Fruit fly (Drosophila melanogaster) whole organism, prepupa: ENCODE data around the gene CG4325.

ENCODE experiments used
- Blimp-1 ChIP-seq: fragments of 200-800 bp; sonication (Bioruptor generic); optimal IDR thresholded peaks from 3 replicates; lab custom pipeline; 2017; ENCODE audit warnings: missing biosample characterization, missing genetic modification characterization, mild to moderate bottlenecking, moderate library complexity, missing genetic modification reagents
- CG10631 ChIP-seq: fragments of 200-800 bp; sonication (Bioruptor generic); optimal IDR thresholded peaks from 2 replicates; lab custom pipeline; 2016; ENCODE audit warnings: missing biosample characterization, missing genetic modification characterization
- CG11762 ChIP-seq: fragments of 200-800 bp; sonication (Bioruptor generic); optimal IDR thresholded peaks from 3 replicates; lab custom pipeline; 2016; ENCODE audit warnings: missing biosample characterization, missing genetic modification characterization; ENCODE audit not compliant: insufficient read depth
- CG15336 ChIP-seq: fragments of 200-800 bp; sonication (Bioruptor generic); IDR thresholded peaks from 2 replicates; pipeline ENCODE4 v1.3.6; 2022; ENCODE audit warnings: missing biosample characterization, missing genetic modification characterization
- CG1621 ChIP-seq: fragments of 200-800 bp; sonication (Bioruptor generic); optimal IDR thresholded peaks from 3 replicates; lab custom pipeline; 2018; ENCODE audit warnings: missing biosample characterization, mild to moderate bottlenecking, missing genetic modification characterization
- CG16779 ChIP-seq: fragments of 200-800 bp; sonication (Bioruptor generic); optimal IDR thresholded peaks from 3 replicates; lab custom pipeline; 2017; ENCODE audit warnings: missing biosample characterization, mild to moderate bottlenecking, missing genetic modification characterization
- CG3032 ChIP-seq: fragments of 200-800 bp; optimal IDR thresholded peaks from 2 replicates; lab custom pipeline; 2019; ENCODE audit warnings: missing biosample characterization, mild to moderate bottlenecking, missing genetic modification characterization, moderate library complexity
- CG31627 ChIP-seq: fragments of 200-800 bp; sonication (Bioruptor generic); optimal IDR thresholded peaks from 3 replicates; lab custom pipeline; 2016; ENCODE audit warnings: missing biosample characterization, missing genetic modification characterization
- CG34406 ChIP-seq: fragments of 200-800 bp; sonication (Bioruptor generic); optimal IDR thresholded peaks from 3 replicates; lab custom pipeline; 2016; ENCODE audit warnings: missing biosample characterization, missing genetic modification characterization
- CG3919 ChIP-seq: fragments of 200-800 bp; sonication (Bioruptor generic); optimal IDR thresholded peaks from 3 replicates; lab custom pipeline; 2016; ENCODE audit warnings: missing biosample characterization, missing genetic modification characterization
- CG6163 ChIP-seq: fragments of 200-800 bp; sonication (Bioruptor generic); IDR thresholded peaks from 3 replicates; pipeline ENCODE4 v1.3.6; 2022; ENCODE audit warnings: missing biosample characterization, missing genetic modification characterization
- CG6276 ChIP-seq: fragments of 200-800 bp; sonication (Bioruptor generic); optimal IDR thresholded peaks from 2 replicates; lab custom pipeline; 2017; ENCODE audit warnings: missing biosample characterization, mild to moderate bottlenecking, missing genetic modification characterization
- CG6808 ChIP-seq: fragments of 200-800 bp; sonication (Bioruptor generic); optimal IDR thresholded peaks from 3 replicates; lab custom pipeline; 2017; ENCODE audit warnings: missing biosample characterization, missing genetic modification characterization, mild to moderate bottlenecking, moderate library complexity, missing genetic modification reagents
- CG6854 ChIP-seq: fragments of 200-800 bp; sonication (Bioruptor generic); optimal IDR thresholded peaks from 2 replicates; lab custom pipeline; 2017; ENCODE audit warnings: missing biosample characterization, mild to moderate bottlenecking, missing genetic modification characterization
- CG7368 ChIP-seq: fragments of 200-800 bp; sonication (Bioruptor generic); optimal IDR thresholded peaks from 3 replicates; lab custom pipeline; 2016; ENCODE audit warnings: missing biosample characterization, missing genetic modification characterization
- CG8119 ChIP-seq: fragments of 200-800 bp; sonication (Bioruptor generic); IDR thresholded peaks from 3 replicates; pipeline ENCODE4 v1.3.6; 2022; ENCODE audit warnings: missing biosample characterization, missing genetic modification characterization
- CG8632 ChIP-seq: fragments of 200-800 bp; sonication (Bioruptor generic); optimal IDR thresholded peaks from 3 replicates; lab custom pipeline; 2016; ENCODE audit warnings: missing biosample characterization, missing genetic modification characterization
- CG9139 ChIP-seq: fragments of 200-800 bp; sonication (Bioruptor generic); optimal IDR thresholded peaks from 3 replicates; lab custom pipeline; 2017; ENCODE audit warnings: missing biosample characterization, mild to moderate bottlenecking, missing genetic modification characterization
- Eip78C ChIP-seq: fragments of 200-800 bp; sonication (Bioruptor generic); peaks from one replicate; lab custom pipeline; 2016; ENCODE audit warnings: missing biosample characterization, missing genetic modification characterization
- Eip93F ChIP-seq: fragments of 200-800 bp; sonication (Bioruptor generic); optimal IDR thresholded peaks from 2 replicates; lab custom pipeline; 2016; ENCODE audit warnings: missing biosample characterization, mild to moderate bottlenecking, missing genetic modification characterization
- Ets21C ChIP-seq: fragments of 200-800 bp; sonication (Bioruptor generic); optimal IDR thresholded peaks from 3 replicates; lab custom pipeline; 2016; ENCODE audit warnings: missing biosample characterization, missing genetic modification characterization
- Ets96B ChIP-seq: fragments of 200-800 bp; optimal IDR thresholded peaks from 2 replicates; lab custom pipeline; 2019; ENCODE audit warnings: missing biosample characterization, mild to moderate bottlenecking, missing genetic modification characterization, moderate library complexity
- Hr38 ChIP-seq: sonication (Bioruptor generic); optimal IDR thresholded peaks from 2 replicates; lab custom pipeline; 2016; ENCODE audit warnings: missing biosample characterization, missing genetic modification characterization
- Hr39 ChIP-seq: fragments of 200-800 bp; sonication (Bioruptor generic); optimal IDR thresholded peaks from 2 replicates; lab custom pipeline; 2016; ENCODE audit warnings: missing biosample characterization, missing genetic modification characterization
- Hr4 ChIP-seq: fragments of 200-800 bp; sonication (Bioruptor generic); optimal IDR thresholded peaks from 3 replicates; lab custom pipeline; 2016; ENCODE audit warnings: missing biosample characterization, missing genetic modification characterization
- Lpt ChIP-seq: fragments of 200-800 bp; sonication (Bioruptor generic); optimal IDR thresholded peaks from 3 replicates; lab custom pipeline; 2016; ENCODE audit warnings: missing biosample characterization, missing genetic modification characterization
- Met ChIP-seq: fragments of 200-800 bp; sonication (Bioruptor generic); optimal IDR thresholded peaks from 3 replicates; lab custom pipeline; 2016; ENCODE audit warnings: missing biosample characterization, missing genetic modification characterization
- OdsH ChIP-seq: fragments of 200-800 bp; sonication (Bioruptor generic); optimal IDR thresholded peaks from 3 replicates; lab custom pipeline; 2016; ENCODE audit warnings: missing biosample characterization, missing genetic modification characterization
- Smox ChIP-seq: fragments of 200-800 bp; sonication (Bioruptor generic); optimal IDR thresholded peaks from 3 replicates; lab custom pipeline; 2016; ENCODE audit warnings: missing biosample characterization, missing genetic modification characterization
- Sox102F ChIP-seq: fragments of 200-800 bp; sonication (Bioruptor generic); optimal IDR thresholded peaks from 2 replicates; lab custom pipeline; 2016; ENCODE audit warnings: missing biosample characterization, mild to moderate bottlenecking, missing genetic modification characterization
- Sox15 ChIP-seq: fragments of 200-800 bp; sonication (Bioruptor generic); optimal IDR thresholded peaks from 3 replicates; lab custom pipeline; 2016; ENCODE audit warnings: missing biosample characterization, missing genetic modification characterization
- achi ChIP-seq: fragments of 200-800 bp; sonication (Bioruptor generic); optimal IDR thresholded peaks from 3 replicates; lab custom pipeline; 2016; ENCODE audit warnings: missing biosample characterization, missing genetic modification characterization
- acj6 ChIP-seq: fragments of 200-800 bp; sonication (Bioruptor generic); optimal IDR thresholded peaks from 3 replicates; lab custom pipeline; 2016; ENCODE audit warnings: missing biosample characterization, missing genetic modification characterization
- cyc ChIP-seq: fragments of 200-800 bp; sonication (Bioruptor generic); optimal IDR thresholded peaks from 3 replicates; lab custom pipeline; 2016; ENCODE audit warnings: missing biosample characterization, missing genetic modification characterization
- dsx ChIP-seq: fragments of 200-800 bp; optimal IDR thresholded peaks from 3 replicates; lab custom pipeline; 2019; ENCODE audit warnings: missing biosample characterization, mild to moderate bottlenecking, missing genetic modification characterization, moderate library complexity; ENCODE audit not compliant: poor library complexity, severe bottlenecking
- eg ChIP-seq: fragments of 200-800 bp; sonication (Bioruptor generic); IDR thresholded peaks from 3 replicates; pipeline ENCODE4 v1.3.6; 2022; ENCODE audit warnings: missing biosample characterization, missing genetic modification characterization
- esn ChIP-seq: fragments of 200-800 bp; sonication (Bioruptor generic); optimal IDR thresholded peaks from 2 replicates; lab custom pipeline; 2016; ENCODE audit warnings: missing biosample characterization, mild to moderate bottlenecking, missing genetic modification characterization, moderate library complexity
- fd59A ChIP-seq: fragments of 200-800 bp; sonication (Bioruptor generic); optimal IDR thresholded peaks from 2 replicates; lab custom pipeline; 2017; ENCODE audit warnings: missing biosample characterization, mild to moderate bottlenecking, missing genetic modification characterization, missing genetic modification reagents
- fkh ChIP-seq: fragments of 200-800 bp; sonication (Bioruptor generic); optimal IDR thresholded peaks from 3 replicates; lab custom pipeline; 2017; ENCODE audit warnings: missing biosample characterization, mild to moderate bottlenecking, missing genetic modification characterization, moderate library complexity
- net ChIP-seq: fragments of 200-800 bp; sonication (Bioruptor generic); optimal IDR thresholded peaks from 3 replicates; lab custom pipeline; 2016; ENCODE audit warnings: missing biosample characterization, missing genetic modification characterization
- salr ChIP-seq, 2 experiments: fragments of 200-800 bp; sonication (Bioruptor generic); optimal IDR thresholded peaks; 3 replicates each; lab custom pipeline; 2016 to 2018; ENCODE audit warnings: missing biosample characterization in 2 of 2, missing genetic modification characterization in 2 of 2, mild to moderate bottlenecking in 1 of 2
- spab ChIP-seq: fragments of 200-800 bp; sonication (Bioruptor generic); optimal IDR thresholded peaks from 2 replicates; lab custom pipeline; 2017; ENCODE audit warnings: missing biosample characterization, mild to moderate bottlenecking, missing genetic modification characterization, missing genetic modification reagents
- ss ChIP-seq, 2 experiments: fragments of 200-800 bp; sonication (Bioruptor generic); optimal IDR thresholded peaks; 2 replicates in 1 of 2; 3 replicates in 1 of 2; lab custom pipeline; 2017 to 2018; ENCODE audit warnings: mild to moderate bottlenecking in 2 of 2, missing biosample characterization in 2 of 2, missing genetic modification characterization in 2 of 2, moderate library complexity in 1 of 2
- svp ChIP-seq: fragments of 200-800 bp; sonication (Bioruptor generic); peaks from one replicate; lab custom pipeline; 2016; ENCODE audit warnings: missing biosample characterization, missing genetic modification characterization
- vri ChIP-seq: fragments of 200-800 bp; sonication (Bioruptor generic); optimal IDR thresholded peaks from 3 replicates; lab custom pipeline; 2016; ENCODE audit warnings: missing biosample characterization, mild to moderate bottlenecking, missing genetic modification characterization

CG4325 gene

dm6 chrX:2012837-2013236 is 30.8 kb downstream of the CG4325 start (continued):
- TF ChIP-seq CG10631 (GFP tag; lab: Kevin White, UChicago) (no peak), Ets96B (tag; lab: Kevin White, UChicago) (no peak), Hr38 (GFP tag; lab: Kevin White, UChicago) (no peak), net (GFP tag; lab: Kevin White, UChicago) (peak; percentile 46), CG9139 (GFP tag; lab: Kevin White, UChicago) (no peak), OdsH (GFP tag; lab: Kevin White, UChicago) (no peak), CG6808 (GFP tag; lab: Kevin White, UChicago) (peak; percentile 75), CG1621 (tag; lab: Kevin White, UChicago) (peak; percentile 89), ss (GFP tag; optimal IDR thresholded peaks at IDR 0.05; lab: Kevin White, UChicago) (peak; percentile 54 to 80), CG34406 (GFP tag; lab: Kevin White, UChicago) (peak; percentile 13), svp (no peak), CG11762 (no peak), Lpt (GFP tag; lab: Kevin White, UChicago) (no peak), CG8632 (GFP tag; lab: Kevin White, UChicago) (peak; percentile 32), Hr39 (no peak), salr (GFP tag; optimal IDR thresholded peaks at IDR 0.05; lab: Kevin White, UChicago) (peak in 1 of 2 experiments; percentile 45), dsx (peak; percentile 37), CG6163 (peak; percentile 73), eg (GFP tag; lab: Robert Waterston, UW) (no peak; the same call in 2 of the 3 replicates), acj6 (no peak)

- TF ChIP-seq CG10631 (GFP tag; lab: Kevin White, UChicago) = no peak
- peak; percentile 36; the same call in 1 of the 3 replicates for TF ChIP-seq CG8119
- TF ChIP-seq Hr4 = no peak
- no peak for TF ChIP-seq CG16779
- TF ChIP-seq CG3032 (tag; lab: Kevin White, UChicago) = no peak
- no peak for TF ChIP-seq CG6808 (GFP tag; lab: Kevin White, UChicago)
- no peak for TF ChIP-seq CG1621 (tag; lab: Kevin White, UChicago)
- TF ChIP-seq Eip78C (GFP tag; lab: Kevin White, UChicago) = peak; percentile 1
- TF ChIP-seq ss (GFP tag; optimal IDR thresholded peaks at IDR 0.05; lab: Kevin White, UChicago) = peak in 1 of 2 experiments; percentile 28
- TF ChIP-seq CG6276 = no peak
- TF ChIP-seq esn = no peak
- TF ChIP-seq CG6163 = peak; percentile 60
- TF ChIP-seq vri = no peak
Observed at dm6 chrX:2012121-2012452, 31.5 kb downstream of the CG4325 start.

dm6 chrX:2011288-2012120 is 32.1 kb downstream of the CG4325 start:
- peak; percentile 41 for TF ChIP-seq net (GFP tag; lab: Kevin White, UChicago)
- TF ChIP-seq CG31627 (GFP tag; lab: Kevin White, UChicago) = peak; percentile 23
- no peak for TF ChIP-seq fd59A
- TF ChIP-seq CG8632 (GFP tag; lab: Kevin White, UChicago) = peak; percentile 60
- peak; percentile 1 for TF ChIP-seq CG7368 (GFP tag; lab: Kevin White, UChicago)
- TF ChIP-seq CG6808 (GFP tag; lab: Kevin White, UChicago) = peak; percentile 16
- TF ChIP-seq Ets21C (GFP tag; lab: Kevin White, UChicago) = peak; percentile 2
- peak; percentile 59 for TF ChIP-seq Sox102F (GFP tag; lab: Kevin White, UChicago)
- peak; percentile 10 for TF ChIP-seq Lpt (GFP tag; lab: Kevin White, UChicago)
- peak; percentile 80 for TF ChIP-seq CG6163
- peak; percentile 40 for TF ChIP-seq Ets96B (tag; lab: Kevin White, UChicago)
- no peak for TF ChIP-seq CG16779
- TF ChIP-seq dsx = peak; percentile 19
- peak; percentile 31 for TF ChIP-seq Sox15 (GFP tag; lab: Kevin White, UChicago)
- peak; percentile 55 for TF ChIP-seq CG15336 (GFP tag; lab: Robert Waterston, UW)
- TF ChIP-seq CG3919 = peak; percentile 54
- TF ChIP-seq cyc (GFP tag; lab: Kevin White, UChicago) = peak; percentile 16
- TF ChIP-seq Eip78C (GFP tag; lab: Kevin White, UChicago) = peak; percentile 84
- TF ChIP-seq CG6276 = peak; percentile 54
- peak; percentile 57 for TF ChIP-seq acj6
- TF ChIP-seq Eip93F (GFP tag; lab: Kevin White, UChicago) = no peak
- TF ChIP-seq Met (GFP tag; lab: Kevin White, UChicago) = peak; percentile 51
- no peak for TF ChIP-seq CG6854 (GFP tag; lab: Kevin White, UChicago)
- peak; percentile 58 for TF ChIP-seq Smox (GFP tag; lab: Kevin White, UChicago)
- TF ChIP-seq CG9139 (GFP tag; lab: Kevin White, UChicago) = no peak
- peak; percentile 50 for TF ChIP-seq achi (GFP tag; lab: Kevin White, UChicago)
- peak; percentile 46 for TF ChIP-seq spab (GFP tag; lab: Kevin White, UChicago)
- TF ChIP-seq Blimp-1 (GFP tag; lab: Kevin White, UChicago) = no peak
- TF ChIP-seq eg (GFP tag; lab: Robert Waterston, UW) = peak; percentile 73; the same call in 2 of the 3 replicates
- no peak for TF ChIP-seq fkh
